Fruit fly (Drosophila melanogaster): ENCODE data around the gene HGTX.
A peak's percentile ranks its signal among the peaks of the same experiment; 100 is the strongest.

HGTX gene

dm6 chr3L:14634773-14635563 is 35.6 kb upstream of the HGTX start (continued):
- no peak for TF ChIP-seq D (optimal IDR thresholded peaks at IDR 0.05)
- TF ChIP-seq D (GFP tag; optimal IDR thresholded peaks at IDR 0.05) = peak; percentile 83
- no peak for TF ChIP-seq NFAT (GFP tag; IDR thresholded peaks at IDR 0.05)
- TF ChIP-seq fu2 (GFP tag; optimal IDR thresholded peaks at IDR 0.05) = no peak
- TF ChIP-seq chif (GFP tag; optimal IDR thresholded peaks at IDR 0.05) = peak in 1 of 2 experiments; percentile 44
- TF ChIP-seq GATAe (GFP tag; conservative IDR thresholded peaks at IDR 0.05) = no peak
- peak; percentile 70 for TF ChIP-seq kay (GFP tag; optimal IDR thresholded peaks at IDR 0.05)
- peak; percentile 72 for TF ChIP-seq Six4 (GFP tag; optimal IDR thresholded peaks at IDR 0.05)
- no peak for TF ChIP-seq CkIIα-i1 (GFP tag; IDR thresholded peaks at IDR 0.05)
- no peak for TF ChIP-seq hkb (optimal IDR thresholded peaks at IDR 0.05)
- TF ChIP-seq hkb (GFP tag; IDR thresholded peaks at IDR 0.05) = 0 out of 2 replicates have a peak, but pooled peaks have one; percentile 35
- TF ChIP-seq CG34422 (GFP tag; IDR thresholded peaks at IDR 0.05) = 0 out of 3 replicates have a peak, but pooled peaks have one; percentile 67
- peak; percentile 96 for TF ChIP-seq CG18262 (tag; optimal IDR thresholded peaks at IDR 0.05)
- peak; percentile 82 for TF ChIP-seq CG8924 (tag; optimal IDR thresholded peaks at IDR 0.05)
- peak; percentile 54 for TF ChIP-seq CG15011 (GFP tag; optimal IDR thresholded peaks at IDR 0.05)
- no peak for TF ChIP-seq B-H1 (GFP tag; IDR thresholded peaks at IDR 0.05)
- TF ChIP-seq E2f1 (GFP tag; IDR thresholded peaks at IDR 0.05) = peak; percentile 45
- peak; percentile 15 for TF ChIP-seq Dek (tag; optimal IDR thresholded peaks at IDR 0.05)
- TF ChIP-seq kah (GFP tag; optimal IDR thresholded peaks at IDR 0.05) = no peak
- TF ChIP-seq zfh1 (GFP tag; IDR thresholded peaks at IDR 0.05) = peak; percentile 68; the same call in 2 of the 3 replicates
- TF ChIP-seq CG8359 (GFP tag; optimal IDR thresholded peaks at IDR 0.05; ENCODE audit: borderline replicate concordance) = peak; percentile 58
- peak; percentile 23 for TF ChIP-seq CG12942 (GFP tag; optimal IDR thresholded peaks at IDR 0.05)
- TF ChIP-seq Hr51 (GFP tag; optimal IDR thresholded peaks at IDR 0.05) = peak in 1 of 2 experiments; percentile 60
- no peak for TF ChIP-seq CG16779 (GFP tag; IDR thresholded peaks at IDR 0.05)
- peak; percentile 69 for TF ChIP-seq nerfin-1 (tag; optimal IDR thresholded peaks at IDR 0.05)
- peak; percentile 32; the same call in 1 of the 2 replicates for TF ChIP-seq CG32772 (GFP tag; IDR thresholded peaks at IDR 0.05)
- no peak for TF ChIP-seq Kr (GFP tag; optimal IDR thresholded peaks at IDR 0.05)
- peak; percentile 58 for TF ChIP-seq CG5245 (GFP tag; optimal IDR thresholded peaks at IDR 0.05)
- peak; percentile 43 for TF ChIP-seq abd-A (tag; optimal IDR thresholded peaks at IDR 0.05)
- TF ChIP-seq toy (GFP tag; IDR thresholded peaks at IDR 0.05) = 0 out of 2 replicates have a peak, but pooled peaks have one; percentile 34
- TF ChIP-seq vvl (GFP tag; IDR thresholded peaks at IDR 0.05) = peak; percentile 54
- TF ChIP-seq gem (tag; optimal IDR thresholded peaks at IDR 0.05) = peak; percentile 90
- peak; percentile 19 for TF ChIP-seq CTCF (GFP tag; optimal IDR thresholded peaks at IDR 0.05)
- no peak for TF ChIP-seq BEAF-32 (GFP tag; optimal IDR thresholded peaks at IDR 0.05)
- no peak for TF ChIP-seq Hand (GFP tag; optimal IDR thresholded peaks at IDR 0.05)
- TF ChIP-seq NC2α (GFP tag; optimal IDR thresholded peaks at IDR 0.05) = no peak
- TF ChIP-seq gsb-n (tag; optimal IDR thresholded peaks at IDR 0.05) = peak; percentile 87
- peak; percentile 18 for TF ChIP-seq CG6854 (GFP tag; optimal IDR thresholded peaks at IDR 0.05)
- TF ChIP-seq CG10959 (GFP tag; IDR thresholded peaks at IDR 0.05) = peak; percentile 47; the same call in 1 of the 2 replicates
- TF ChIP-seq org-1 (GFP tag; optimal IDR thresholded peaks at IDR 0.05) = peak; percentile 42
- TF ChIP-seq CG4328 (GFP tag; optimal IDR thresholded peaks at IDR 0.05) = peak; percentile 22
- peak; percentile 20; the same call in 1 of the 2 replicates for TF ChIP-seq HLH3B (GFP tag; IDR thresholded peaks at IDR 0.05)
- 0 out of 2 replicates have a peak, but pooled peaks have one; percentile 11 for TF ChIP-seq Drgx (GFP tag; IDR thresholded peaks at IDR 0.05)
- TF ChIP-seq pros (GFP tag; optimal IDR thresholded peaks at IDR 0.05) = peak; percentile 81
- TF ChIP-seq Max (GFP tag; optimal IDR thresholded peaks at IDR 0.05) = peak; percentile 4
- peak; percentile 35; the same call in 1 of the 2 replicates for TF ChIP-seq CG14667 (GFP tag; IDR thresholded peaks at IDR 0.05)
- peak; percentile 24 for TF ChIP-seq CG12659 (GFP tag; optimal IDR thresholded peaks at IDR 0.05)
- no peak for TF ChIP-seq Scr (GFP tag; IDR thresholded peaks at IDR 0.05; ENCODE audit: partially characterized antibody)
- TF ChIP-seq pfk (GFP tag; optimal IDR thresholded peaks at IDR 0.05) = peak; percentile 11
